Fruit fly (Drosophila melanogaster): ENCODE measurements around the gene CG14787.

CG14787 gene

dm6 chrX:1482840-1483518, 21.5 kb upstream of the CG14787 start, which contains the start of the genes sta and inc (continued):
- TF ChIP-seq Hr4 (GFP tag; optimal IDR thresholded peaks at IDR 0.05), result no peak
- TF ChIP-seq salr (GFP tag; optimal IDR thresholded peaks at IDR 0.05), result peak in 1 of 2 experiments; percentile 37
- peak; percentile 76 for TF ChIP-seq CG6163 (GFP tag; IDR thresholded peaks at IDR 0.05)
- peak; percentile 10 for TF ChIP-seq spab (GFP tag; optimal IDR thresholded peaks at IDR 0.05)
- TF ChIP-seq CG8632 (GFP tag; optimal IDR thresholded peaks at IDR 0.05), result peak; percentile 28
- no peak for TF ChIP-seq CG6276 (GFP tag; optimal IDR thresholded peaks at IDR 0.05)
- TF ChIP-seq CG32006 (GFP tag; optimal IDR thresholded peaks at IDR 0.05), result no peak
- TF ChIP-seq Eip78C (GFP tag), result peak; percentile 90
- TF ChIP-seq Eip93F (GFP tag; optimal IDR thresholded peaks at IDR 0.05), result no peak
- TF ChIP-seq CG6854 (GFP tag; optimal IDR thresholded peaks at IDR 0.05), result peak; percentile 91
- TF ChIP-seq CG1621 (tag; optimal IDR thresholded peaks at IDR 0.05), result peak; percentile 86
- TF ChIP-seq CG15336 (GFP tag; IDR thresholded peaks at IDR 0.05), result peak; percentile 14; the same call in 1 of the 2 replicates
- TF ChIP-seq Blimp-1 (GFP tag; optimal IDR thresholded peaks at IDR 0.05), result peak; percentile 29
- peak; percentile 38 for TF ChIP-seq dsx (GFP tag; optimal IDR thresholded peaks at IDR 0.05; ENCODE audit: poor library complexity, severe bottlenecking)
- peak; percentile 11 for TF ChIP-seq fd59A (GFP tag; optimal IDR thresholded peaks at IDR 0.05)
- peak; percentile 63 for TF ChIP-seq CG7368 (GFP tag; optimal IDR thresholded peaks at IDR 0.05)
- TF ChIP-seq Lpt (GFP tag; optimal IDR thresholded peaks at IDR 0.05), result no peak
- peak; percentile 50 for TF ChIP-seq CG3032 (tag; optimal IDR thresholded peaks at IDR 0.05)
- TF ChIP-seq Sox15 (GFP tag; optimal IDR thresholded peaks at IDR 0.05), result no peak
- TF ChIP-seq CG16779 (tag; optimal IDR thresholded peaks at IDR 0.05), result peak; percentile 28
- TF ChIP-seq fkh (GFP tag; optimal IDR thresholded peaks at IDR 0.05), result peak; percentile 35
- TF ChIP-seq vri (GFP tag; optimal IDR thresholded peaks at IDR 0.05), result peak; percentile 64
- TF ChIP-seq ss (GFP tag; optimal IDR thresholded peaks at IDR 0.05), result peak; percentile 70 to 76
- TF ChIP-seq CG34406 (GFP tag; optimal IDR thresholded peaks at IDR 0.05), result peak; percentile 40
- TF ChIP-seq Sox102F (GFP tag; optimal IDR thresholded peaks at IDR 0.05), result peak; percentile 44
- no peak for TF ChIP-seq Hr38 (GFP tag; optimal IDR thresholded peaks at IDR 0.05)
- no peak for TF ChIP-seq CG11902 (GFP tag; optimal IDR thresholded peaks at IDR 0.05)
- peak; percentile 31 for TF ChIP-seq Hr39 (GFP tag; optimal IDR thresholded peaks at IDR 0.05)
- peak; percentile 41 for TF ChIP-seq CG10669 (GFP tag; optimal IDR thresholded peaks at IDR 0.05)
- TF ChIP-seq achi (GFP tag; optimal IDR thresholded peaks at IDR 0.05), result peak; percentile 80
- TF ChIP-seq CG3919 (GFP tag; optimal IDR thresholded peaks at IDR 0.05), result peak; percentile 77
- peak; percentile 31; the same call in 1 of the 3 replicates for TF ChIP-seq CG8119 (GFP tag; IDR thresholded peaks at IDR 0.05)

- TF ChIP-seq svp (GFP tag) (peak; percentile 57), vri (GFP tag; optimal IDR thresholded peaks at IDR 0.05) (no peak)
Measured at dm6 chrX:1480426-1480825, 18.9 kb upstream of the CG14787 start.

- TF ChIP-seq Eip78C (GFP tag), result peak; percentile 70
- peak; percentile 28 for TF ChIP-seq achi (GFP tag; optimal IDR thresholded peaks at IDR 0.05)
- TF ChIP-seq CG11762 (GFP tag; optimal IDR thresholded peaks at IDR 0.05; ENCODE audit: insufficient read depth), result no peak
- peak; percentile 48 for TF ChIP-seq OdsH (GFP tag; optimal IDR thresholded peaks at IDR 0.05)
- peak; percentile 19 for TF ChIP-seq CG6808 (GFP tag; optimal IDR thresholded peaks at IDR 0.05)
- TF ChIP-seq CG1621 (tag; optimal IDR thresholded peaks at IDR 0.05), result no peak
- peak; percentile 36; the same call in 1 of the 3 replicates for TF ChIP-seq eg (GFP tag; IDR thresholded peaks at IDR 0.05)
- TF ChIP-seq topi (GFP tag; optimal IDR thresholded peaks at IDR 0.05), result peak; percentile 44
- TF ChIP-seq cyc (GFP tag; optimal IDR thresholded peaks at IDR 0.05), result peak; percentile 24
- no peak for TF ChIP-seq spab (GFP tag; optimal IDR thresholded peaks at IDR 0.05)
- TF ChIP-seq esn (GFP tag; optimal IDR thresholded peaks at IDR 0.05), result peak; percentile 36
- TF ChIP-seq dac (GFP tag; optimal IDR thresholded peaks at IDR 0.05), result peak; percentile 2
- TF ChIP-seq net (GFP tag; optimal IDR thresholded peaks at IDR 0.05), result peak; percentile 18
- TF ChIP-seq CG11294 (GFP tag; IDR thresholded peaks at IDR 0.05), result no peak
- peak; percentile 30 for TF ChIP-seq lz (GFP tag; optimal IDR thresholded peaks at IDR 0.05)
- peak; percentile 25 for TF ChIP-seq Eip75B (GFP tag; optimal IDR thresholded peaks at IDR 0.05)
- peak; percentile 32 for TF ChIP-seq Sox14 (GFP tag; optimal IDR thresholded peaks at IDR 0.05)
- TF ChIP-seq Ets21C (GFP tag; optimal IDR thresholded peaks at IDR 0.05), result peak; percentile 32
Measured at dm6 chrX:1478276-1479122, 17.0 kb upstream of the CG14787 start, which contains the start of gene rush. Gene rush (plus strand): TSS chrX:1478552.
